Fruit fly (Drosophila melanogaster) whole organism, embryonic: ENCODE results near the gene TFAM.
A peak's percentile ranks its signal among the peaks of the same experiment; 100 is the strongest.

Experiments
- Bteb2 ChIP-seq: fragments of 200-800 bp; sonication (Bioruptor generic); optimal IDR thresholded peaks from 2 replicates; lab custom pipeline; 2016; ENCODE audit warnings: missing biosample characterization, missing genetic modification characterization
- CG11247 ChIP-seq: fragments of 200-800 bp; sonication (Bioruptor generic); IDR thresholded peaks from 2 replicates; pipeline ENCODE4 v1.3.6; 2022; ENCODE audit warnings: missing biosample characterization, missing genetic modification characterization
- CG11695 ChIP-seq: fragments of 200-800 bp; sonication (Bioruptor generic); IDR thresholded peaks from 3 replicates; pipeline ENCODE4 v1.3.6; 2022; ENCODE audit warnings: missing biosample characterization, missing genetic modification characterization
- CG13296 ChIP-seq: fragments of 200-800 bp; sonication (Bioruptor generic); optimal IDR thresholded peaks from 3 replicates; lab custom pipeline; 2018; ENCODE audit warnings: missing biosample characterization, mild to moderate bottlenecking, missing genetic modification characterization
- CG1602 ChIP-seq: fragments of 200-800 bp; sonication (Bioruptor generic); optimal IDR thresholded peaks from 3 replicates; lab custom pipeline; 2016; ENCODE audit warnings: missing biosample characterization, missing genetic modification characterization
- CG16779 ChIP-seq: fragments of 200-800 bp; sonication (Bioruptor generic); IDR thresholded peaks from 2 replicates; pipeline ENCODE4 v1.3.6; 2022; ENCODE audit warnings: missing biosample characterization, missing genetic modification characterization
- CG17359 ChIP-seq: fragments of 200-800 bp; sonication (Bioruptor generic); optimal IDR thresholded peaks from 3 replicates; lab custom pipeline; 2018; ENCODE audit warnings: missing biosample characterization, mild to moderate bottlenecking, missing genetic modification characterization, moderate library complexity
- CG17361 ChIP-seq: fragments of 200-800 bp; sonication (Bioruptor generic); IDR thresholded peaks from 3 replicates; pipeline ENCODE4 v1.3.6; 2022; ENCODE audit warnings: missing biosample characterization, missing genetic modification characterization
- CG17829 ChIP-seq: fragments of 200-800 bp; optimal IDR thresholded peaks from 2 replicates; lab custom pipeline; 2019; ENCODE audit warnings: missing biosample characterization, mild to moderate bottlenecking, missing genetic modification characterization, moderate library complexity
- CG18764 ChIP-seq: fragments of 200-800 bp; sonication (Bioruptor generic); optimal IDR thresholded peaks from 3 replicates; lab custom pipeline; 2016; ENCODE audit warnings: missing biosample characterization, missing genetic modification characterization
- CG2116 ChIP-seq: fragments of 200-800 bp; sonication (Bioruptor generic); optimal IDR thresholded peaks from 3 replicates; lab custom pipeline; 2018; ENCODE audit warnings: missing biosample characterization, mild to moderate bottlenecking, missing genetic modification characterization
- CG2889 ChIP-seq: fragments of 200-800 bp; sonication (Bioruptor generic); IDR thresholded peaks from 3 replicates; pipeline ENCODE4 v1.3.6; 2022; ENCODE audit warnings: missing biosample characterization, missing genetic modification characterization
- CG31365 ChIP-seq: fragments of 200-800 bp; sonication (Bioruptor generic); optimal IDR thresholded peaks from 2 replicates; lab custom pipeline; 2018; ENCODE audit warnings: missing biosample characterization, mild to moderate bottlenecking, missing genetic modification characterization
- CG32772 ChIP-seq: fragments of 200-800 bp; sonication (Bioruptor generic); IDR thresholded peaks from 2 replicates; pipeline ENCODE4 v1.3.6; 2022; ENCODE audit warnings: missing biosample characterization, missing genetic modification characterization
- CG5953 ChIP-seq: fragments of 200-800 bp; sonication (Bioruptor generic); IDR thresholded peaks from 2 replicates; pipeline ENCODE4 v1.3.6; 2022; ENCODE audit warnings: missing biosample characterization, missing genetic modification characterization
- CG7271 ChIP-seq: fragments of 200-800 bp; sonication (Bioruptor generic); optimal IDR thresholded peaks from 2 replicates; lab custom pipeline; 2018; ENCODE audit warnings: missing biosample characterization, mild to moderate bottlenecking, missing genetic modification characterization, moderate library complexity
- CG7786 ChIP-seq: fragments of 200-800 bp; sonication (Bioruptor generic); optimal IDR thresholded peaks from 2 replicates; lab custom pipeline; 2016; ENCODE audit warnings: missing biosample characterization, missing genetic modification characterization
- CG8089 ChIP-seq: fragments of 200-800 bp; sonication (Bioruptor generic); optimal IDR thresholded peaks from 3 replicates; lab custom pipeline; 2016; ENCODE audit warnings: missing biosample characterization, missing genetic modification characterization
- CG8388 ChIP-seq: fragments of 200-800 bp; sonication (Bioruptor generic); optimal IDR thresholded peaks from 2 replicates; lab custom pipeline; 2019; ENCODE audit warnings: missing biosample characterization, mild to moderate bottlenecking, missing genetic modification characterization, moderate library complexity
- Gug ChIP-seq: fragments of 200-800 bp; sonication (Bioruptor generic); IDR thresholded peaks from 4 replicates; pipeline ENCODE4 v1.3.6; 2022; ENCODE audit warnings: missing biosample characterization, missing genetic modification characterization
- H15 ChIP-seq: fragments of 200-800 bp; sonication (Bioruptor generic); IDR thresholded peaks from 3 replicates; pipeline ENCODE4 v1.3.6; 2022; ENCODE audit warnings: missing biosample characterization, missing genetic modification characterization
- HHEX ChIP-seq: fragments of 200-800 bp; sonication (Bioruptor generic); optimal IDR thresholded peaks from 3 replicates; lab custom pipeline; 2017; ENCODE audit warnings: missing biosample characterization, mild to moderate bottlenecking, missing genetic modification characterization, missing genetic modification reagents
- Lhr ChIP-seq: fragments of 200-800 bp; sonication (Bioruptor generic); optimal IDR thresholded peaks from 3 replicates; lab custom pipeline; 2017; ENCODE audit warnings: mild to moderate bottlenecking, missing biosample characterization, missing genetic modification reagents, missing genetic modification characterization
- Mes4 ChIP-seq: fragments of 200-800 bp; sonication (Bioruptor generic); optimal IDR thresholded peaks from 2 replicates; lab custom pipeline; 2016; ENCODE audit warnings: missing biosample characterization, missing genetic modification characterization
- Nf-YC ChIP-seq: fragments of 200-800 bp; optimal IDR thresholded peaks from 3 replicates; lab custom pipeline; 2019; ENCODE audit warnings: missing biosample characterization, mild to moderate bottlenecking, missing genetic modification characterization, moderate library complexity
- Side ChIP-seq: fragments of 200-800 bp; sonication (Bioruptor generic); optimal IDR thresholded peaks from 2 replicates; lab custom pipeline; 2016; ENCODE audit warnings: missing biosample characterization, missing genetic modification characterization
- Spps ChIP-seq: fragments of 200-800 bp; sonication (Bioruptor generic); optimal IDR thresholded peaks from 2 replicates; lab custom pipeline; 2018; ENCODE audit warnings: missing biosample characterization, mild to moderate bottlenecking, missing genetic modification characterization
- Ssrp ChIP-seq: fragments of 200-800 bp; sonication (Bioruptor generic); optimal IDR thresholded peaks from 2 replicates; lab custom pipeline; 2018; ENCODE audit warnings: missing biosample characterization, mild to moderate bottlenecking, missing genetic modification characterization, moderate library complexity
- Stat92E ChIP-seq, 3 experiments: fragments of >200 bp in 2 of 3; fragments of 200-800 bp in 1 of 3; sonication (Bioruptor generic) in 1 of 3; optimal IDR thresholded peaks; 2 replicates each; lab custom pipeline; 2017 to 2019; ENCODE audit warnings: missing biosample characterization in 3 of 3, missing genetic modification characterization in 3 of 3, mild to moderate bottlenecking in 1 of 3, moderate library complexity in 1 of 3
- bab2 ChIP-seq: fragments of 200-800 bp; sonication (Bioruptor generic); optimal IDR thresholded peaks from 2 replicates; lab custom pipeline; 2016; ENCODE audit warnings: missing biosample characterization, missing genetic modification characterization
- bowl ChIP-seq: fragments of 200-800 bp; sonication (Bioruptor generic); IDR thresholded peaks from 2 replicates; pipeline ENCODE4 v1.3.6; 2022; ENCODE audit warnings: missing biosample characterization, missing genetic modification characterization
- cg ChIP-seq: fragments of 200-800 bp; sonication (Bioruptor generic); optimal IDR thresholded peaks from 3 replicates; lab custom pipeline; 2019; ENCODE audit warnings: missing biosample characterization, mild to moderate bottlenecking, missing genetic modification characterization, moderate library complexity
- dan ChIP-seq: fragments of 200-800 bp; sonication (Bioruptor generic); IDR thresholded peaks from 2 replicates; pipeline ENCODE4 v1.3.6; 2022; ENCODE audit warnings: missing biosample characterization, missing genetic modification characterization
- dmrt11E ChIP-seq: fragments of 200-800 bp; sonication (Bioruptor generic); optimal IDR thresholded peaks from 3 replicates; lab custom pipeline; 2018; ENCODE audit warnings: missing biosample characterization, mild to moderate bottlenecking, missing genetic modification characterization, moderate library complexity
- gfzf ChIP-seq: fragments of 200-800 bp; sonication (Bioruptor generic); optimal IDR thresholded peaks from 2 replicates; lab custom pipeline; 2016; ENCODE audit warnings: missing biosample characterization, mild to moderate bottlenecking, missing genetic modification characterization, moderate library complexity
- grau ChIP-seq: fragments of 200-800 bp; optimal IDR thresholded peaks from 3 replicates; lab custom pipeline; 2019; ENCODE audit warnings: missing biosample characterization, mild to moderate bottlenecking, missing genetic modification characterization, moderate library complexity
- gro ChIP-seq: fragments of 200-800 bp; sonication (Bioruptor generic); optimal IDR thresholded peaks from 2 replicates; lab custom pipeline; 2016; ENCODE audit warnings: missing biosample characterization, missing genetic modification characterization
- insv ChIP-seq, 2 experiments: fragments of 200-800 bp; sonication (Bioruptor generic); optimal IDR thresholded peaks; 3 replicates each; lab custom pipeline; 2016 to 2018; ENCODE audit warnings: missing biosample characterization in 2 of 2, missing genetic modification characterization in 2 of 2
- jumu ChIP-seq: fragments of 200-800 bp; sonication (Bioruptor generic); optimal IDR thresholded peaks from 3 replicates; lab custom pipeline; 2016; ENCODE audit warnings: missing biosample characterization, missing genetic modification characterization
- lab ChIP-seq: fragments of 200-800 bp; sonication (Bioruptor generic); optimal IDR thresholded peaks from 3 replicates; lab custom pipeline; 2017; ENCODE audit warnings: missing biosample characterization, missing genetic modification characterization, mild to moderate bottlenecking, moderate library complexity, missing genetic modification reagents
- lov ChIP-seq, 2 experiments: fragments of 200-800 bp in 1 of 2; fragments of >200 bp in 1 of 2; sonication (Bioruptor generic) in 1 of 2; IDR thresholded peaks in 1 of 2; optimal IDR thresholded peaks in 1 of 2; 2 replicates in 1 of 2; 3 replicates in 1 of 2; pipeline versions ENCODE4 v1.3.6 to Lab custom; 2017 to 2022; ENCODE audit warnings: missing biosample characterization in 1 of 2, missing genetic modification characterization in 1 of 2
- prd ChIP-seq, 3 experiments: fragments of >200 bp in 2 of 3; fragments of 200-800 bp in 1 of 3; sonication (Bioruptor generic) in 1 of 3; optimal IDR thresholded peaks in 2 of 3; IDR thresholded peaks in 1 of 3; 2 replicates in 2 of 3; 3 replicates in 1 of 3; pipeline versions ENCODE4 v1.3.6 to Lab custom; 2017 to 2022; ENCODE audit warnings: missing biosample characterization in 1 of 3, missing genetic modification characterization in 1 of 3
- sim ChIP-seq: fragments of 200-800 bp; sonication (Bioruptor generic); IDR thresholded peaks from 2 replicates; pipeline ENCODE4 v1.3.6; 2022; ENCODE audit warnings: missing biosample characterization, missing genetic modification characterization
- sima ChIP-seq: fragments of 200-800 bp; sonication (Bioruptor generic); optimal IDR thresholded peaks from 2 replicates; lab custom pipeline; 2016; ENCODE audit warnings: missing biosample characterization, missing genetic modification characterization
- sisA ChIP-seq: fragments of 200-800 bp; sonication (Bioruptor generic); IDR thresholded peaks from 2 replicates; pipeline ENCODE4 v1.3.6; 2022; ENCODE audit warnings: missing biosample characterization, missing genetic modification characterization
- tup ChIP-seq: fragments of 200-800 bp; sonication (Bioruptor generic); optimal IDR thresholded peaks from 2 replicates; lab custom pipeline; 2016; ENCODE audit warnings: missing biosample characterization, mild to moderate bottlenecking, missing genetic modification characterization, moderate library complexity
- usp ChIP-seq: fragments of >200 bp; optimal IDR thresholded peaks from 2 replicates; lab custom pipeline; 2017; ENCODE audit warnings: missing biosample characterization, missing genetic modification characterization
- vvl ChIP-seq: fragments of 200-800 bp; sonication (Bioruptor generic); IDR thresholded peaks from 2 replicates; pipeline ENCODE4 v1.3.6; 2022; ENCODE audit warnings: missing biosample characterization, missing genetic modification characterization

The TFAM gene

dm6 chr3R:20556281-20557113, 20.3 kb downstream of the TFAM start (continued):
- no peak for TF ChIP-seq CG2116
- no peak for TF ChIP-seq sim (GFP tag; lab: Robert Waterston, UW)
- peak; percentile 61 for TF ChIP-seq CG13296 (GFP tag; lab: Kevin White, UChicago)
- TF ChIP-seq insv (GFP tag; optimal IDR thresholded peaks at IDR 0.05; lab: Kevin White, UChicago): peak; percentile 48 to 94
- TF ChIP-seq CG16779 (GFP tag; lab: Robert Waterston, UW): peak; percentile 83
- peak; percentile 87 for TF ChIP-seq lab (GFP tag; lab: Kevin White, UChicago)
- TF ChIP-seq lov (optimal IDR thresholded peaks at IDR 0.05; lab: Kevin White, UChicago): no peak
- no peak for TF ChIP-seq lov (GFP tag; IDR thresholded peaks at IDR 0.05; lab: Robert Waterston, UW)
- no peak for TF ChIP-seq CG31365
- TF ChIP-seq jumu (GFP tag; lab: Kevin White, UChicago): no peak
- no peak for TF ChIP-seq gfzf (GFP tag; lab: Kevin White, UChicago)
- TF ChIP-seq Nf-YC (tag; lab: Kevin White, UChicago): no peak
- TF ChIP-seq Spps (tag; lab: Kevin White, UChicago): no peak
- TF ChIP-seq gro (GFP tag; lab: Kevin White, UChicago): no peak
- 0 out of 3 replicates have a peak, but pooled peaks have one; percentile 33 for TF ChIP-seq CG2889
- TF ChIP-seq dan: no peak
- peak; percentile 83 for TF ChIP-seq H15 (GFP tag; lab: Robert Waterston, UW)
- no peak for TF ChIP-seq Stat92E (GFP tag; optimal IDR thresholded peaks at IDR 0.05; lab: Kevin White, UChicago)
- no peak for TF ChIP-seq CG8089 (GFP tag; lab: Kevin White, UChicago)
- no peak for TF ChIP-seq CG8388 (GFP tag; lab: Kevin White, UChicago)
- no peak for TF ChIP-seq Side (GFP tag; lab: Kevin White, UChicago)
- TF ChIP-seq CG32772 (GFP tag; lab: Robert Waterston, UW): peak; percentile 69
- TF ChIP-seq usp (GFP tag; lab: Kevin White, UChicago): no peak
- no peak for TF ChIP-seq Mes4 (GFP tag; lab: Kevin White, UChicago)
- peak; percentile 5 for TF ChIP-seq Bteb2 (GFP tag; lab: Kevin White, UChicago)
- TF ChIP-seq Ssrp (tag; lab: Kevin White, UChicago): peak; percentile 55
- TF ChIP-seq CG7271 (tag; lab: Kevin White, UChicago): no peak
- TF ChIP-seq CG17359 (tag; lab: Kevin White, UChicago): peak; percentile 64
- TF ChIP-seq CG18764 (GFP tag; lab: Kevin White, UChicago): peak; percentile 27
- TF ChIP-seq Lhr (GFP tag; lab: Kevin White, UChicago): no peak
- TF ChIP-seq vvl (GFP tag; lab: Robert Waterston, UW): peak; percentile 52; the same call in 1 of the 2 replicates
- TF ChIP-seq grau (tag; lab: Kevin White, UChicago): peak; percentile 94
- no peak for TF ChIP-seq prd (optimal IDR thresholded peaks at IDR 0.05; lab: Kevin White, UChicago)
- TF ChIP-seq prd (GFP tag; IDR thresholded peaks at IDR 0.05; lab: Robert Waterston, UW): peak; percentile 76
- peak; percentile 43; the same call in 1 of the 2 replicates for TF ChIP-seq bowl (GFP tag; lab: Robert Waterston, UW)
- TF ChIP-seq HHEX (GFP tag; lab: Kevin White, UChicago): no peak
- peak; percentile 41 for TF ChIP-seq CG17829
- TF ChIP-seq sisA (GFP tag; lab: Robert Waterston, UW): peak; percentile 74
- TF ChIP-seq cg (GFP tag; lab: Kevin White, UChicago): no peak
- peak; percentile 79 for TF ChIP-seq CG11695
- peak; percentile 73 for TF ChIP-seq CG17361 (GFP tag; lab: Robert Waterston, UW)
- TF ChIP-seq dmrt11E (tag; lab: Kevin White, UChicago): no peak
- TF ChIP-seq CG1602: peak; percentile 55
- TF ChIP-seq sima (GFP tag; lab: Kevin White, UChicago): no peak
- TF ChIP-seq Gug (GFP tag; lab: Robert Waterston, UW): peak; percentile 68; the same call in 3 of the 4 replicates
- TF ChIP-seq tup (GFP tag; lab: Kevin White, UChicago): no peak
- peak; percentile 53 for TF ChIP-seq bab2 (GFP tag; lab: Kevin White, UChicago)
- TF ChIP-seq CG7786 (GFP tag; lab: Kevin White, UChicago): no peak
- TF ChIP-seq CG11247: peak; percentile 79
- 0 out of 2 replicates have a peak, but pooled peaks have one; percentile 34 for TF ChIP-seq CG5953
